Worm (Caenorhabditis elegans) whole organism, L2 larva: ENCODE results near the gene T10B5.8.

Experiments used
- ceh-82 ChIP-seq: fragments of 150-350 bp; optimal IDR thresholded peaks from 2 replicates; lab custom pipeline; 2014; ENCODE audit warnings: missing biosample characterization, missing genetic modification characterization
- elt-3 ChIP-seq: sonication (generic microtip); optimal IDR thresholded peaks from 2 replicates; lab custom pipeline; 2017; ENCODE audit warnings: missing biosample characterization, missing genetic modification characterization
- nhr-237 ChIP-seq: fragments of 150-350 bp; optimal IDR thresholded peaks from 2 replicates; lab custom pipeline; 2014; ENCODE audit warnings: missing biosample characterization, missing genetic modification characterization
- nhr-6 ChIP-seq: fragments of 150-350 bp; optimal IDR thresholded peaks from 2 replicates; lab custom pipeline; 2014; ENCODE audit warnings: missing biosample characterization, missing genetic modification characterization
- unc-39 ChIP-seq: fragments of 150-350 bp; optimal IDR thresholded peaks from 2 replicates; lab custom pipeline; 2014; ENCODE audit warnings: missing biosample characterization, missing genetic modification characterization
- zag-1 ChIP-seq: fragments of 150-350 bp; optimal IDR thresholded peaks from 2 replicates; lab custom pipeline; 2014; ENCODE audit warnings: missing biosample characterization, missing genetic modification characterization

DNA sequence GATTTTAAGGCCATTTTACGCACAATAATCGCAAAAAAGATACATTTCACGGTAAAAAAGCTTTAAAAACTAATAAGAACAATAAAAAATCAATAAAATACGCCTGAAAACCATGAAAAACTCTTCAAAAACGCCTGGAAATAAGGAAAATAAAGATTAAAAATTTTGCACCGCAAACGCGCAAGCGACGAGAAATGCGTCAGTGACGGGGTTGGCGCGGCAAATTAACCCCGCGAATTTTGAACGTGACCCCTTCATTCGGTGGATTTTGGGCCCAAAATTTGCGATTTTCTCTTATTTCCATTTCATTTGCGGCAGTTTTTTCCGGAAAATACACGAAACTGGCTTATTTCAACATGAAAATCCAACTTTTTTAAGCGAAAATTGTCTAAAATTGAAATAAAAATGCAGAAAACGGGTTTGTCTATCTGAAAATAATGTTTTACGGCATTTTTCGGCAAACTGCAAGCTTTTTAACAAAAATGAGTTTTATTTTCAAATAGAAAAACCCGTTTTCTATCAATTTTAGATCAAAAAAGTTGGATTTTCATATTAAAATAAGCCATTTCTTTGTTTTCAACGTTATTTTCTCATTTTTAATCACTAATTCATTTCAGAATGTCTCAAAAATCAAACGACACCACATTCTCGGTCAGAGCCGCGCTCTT, 26.9 kb downstream of the T10B5.8 start, which contains the start of gene knl-3:
- TF ChIP-seq elt-3 (tag; lab: Kevin White, UChicago) (no peak), nhr-6 (tag; lab: Kevin White, UChicago) (peak; percentile 19), nhr-237 (no peak), ceh-82 (tag; lab: Kevin White, UChicago) (no peak), unc-39 (tag; lab: Kevin White, UChicago) (no peak), zag-1 (tag; lab: Kevin White, UChicago) (peak; percentile 32)
